Fruit fly (Drosophila melanogaster): Measurements from ENCODE around the gene CG4053.

dm6 chr3R:17135747-17136146, 3.7 kb upstream of the CG4053 start, which contains the start of gene CG5246:
- TF ChIP-seq psq (optimal IDR thresholded peaks at IDR 0.05) (no peak), Dll (optimal IDR thresholded peaks at IDR 0.05) (no peak), usp (GFP tag; optimal IDR thresholded peaks at IDR 0.05) (no peak)
